Worm (Caenorhabditis elegans): Measurements from ENCODE around the gene acr-24.
A peak's percentile ranks its signal among the peaks of the same experiment; 100 is the strongest.
"Not testable (repeated sequence)": the region's sequence is repeated elsewhere in the genome, so short reads cannot be mapped to it uniquely, and the experiment has no call there.

The acr-24 gene

ce11 chrIV:15476369-15476768, 21.0 kb upstream of the acr-24 start:
- TF ChIP-seq mab-9 (GFP tag; IDR thresholded peaks at IDR 0.05) (no peak), isw-1 (GFP tag; IDR thresholded peaks at IDR 0.05) (no peak), elt-2 (tag; optimal IDR thresholded peaks at IDR 0.05) (no peak), grh-1 (GFP tag; IDR thresholded peaks at IDR 0.05) (0 out of 2 replicates have a peak, but pooled peaks have one; percentile 12), ces-1 (GFP tag; optimal IDR thresholded peaks at IDR 0.05) (no peak), mef-2 (tag; optimal IDR thresholded peaks at IDR 0.05) (no peak), nhr-85 (tag) (peak; percentile 56), mep-1 (tag; optimal IDR thresholded peaks at IDR 0.05) (peak; percentile 28), efl-1 (optimal IDR thresholded peaks at IDR 0.05) (peak; percentile 21 to 26), efl-1 (GFP tag; optimal IDR thresholded peaks at IDR 0.05 in 1 of 2) (peak in 1 of 2 experiments; percentile 95), nhr-77 (tag; optimal IDR thresholded peaks at IDR 0.05) (peak; percentile 23), nhr-19 (GFP tag; conservative IDR thresholded peaks at IDR 0.05) (peak; percentile 48; the same call in 1 of the 2 replicates), lin-13 (GFP tag; optimal IDR thresholded peaks at IDR 0.05) (no peak), Y116A8C.19 (tag; optimal IDR thresholded peaks at IDR 0.05; ENCODE audit: borderline replicate concordance) (no peak), nhr-90 (tag; optimal IDR thresholded peaks at IDR 0.05; ENCODE audit: poor library complexity) (peak; percentile 60), nhr-47 (tag; optimal IDR thresholded peaks at IDR 0.05) (peak; percentile 52), rnt-1 (tag; optimal IDR thresholded peaks at IDR 0.05) (no peak), swsn-7 (tag; optimal IDR thresholded peaks at IDR 0.05) (peak; percentile 23)

ce11 chrIV:15521342-15521741, 24.0 kb downstream of the acr-24 start, which contains the start of gene Y73F8A.32:
Gene Y73F8A.32 (minus strand): TSS chrIV:15521442.
- not testable (repeated sequence) for TF ChIP-seq lin-39, pax-3, irx-1 (tag; optimal IDR thresholded peaks at IDR 0.05)

- TF ChIP-seq efl-3 (GFP tag; optimal IDR thresholded peaks at IDR 0.05) (no peak), ztf-11 (tag; optimal IDR thresholded peaks at IDR 0.05) (no peak), blmp-1 (tag; optimal IDR thresholded peaks at IDR 0.05) (no peak), C34B4.2 (tag; optimal IDR thresholded peaks at IDR 0.05) (no peak), ceh-88 (GFP tag; IDR thresholded peaks at IDR 0.05) (no peak), unc-98 (GFP tag; IDR thresholded peaks at IDR 0.05) (no peak), isw-1 (GFP tag; IDR thresholded peaks at IDR 0.05) (no peak), nhr-71 (tag; optimal IDR thresholded peaks at IDR 0.05) (no peak), nhr-11 (tag; optimal IDR thresholded peaks at IDR 0.05) (no peak), skn-1 (tag; optimal IDR thresholded peaks at IDR 0.05) (no peak), lin-13 (GFP tag; optimal IDR thresholded peaks at IDR 0.05) (no peak), aly-2 (tag; optimal IDR thresholded peaks at IDR 0.05) (no peak), nhr-47 (tag; optimal IDR thresholded peaks at IDR 0.05) (no peak), Y116A8C.19 (tag; optimal IDR thresholded peaks at IDR 0.05; ENCODE audit: borderline replicate concordance) (no peak), ama-1 (optimal IDR thresholded peaks at IDR 0.05) (no peak)
Observed at ce11 chrIV:15523700-15524099, 26.3 kb downstream of the acr-24 start.

- TF ChIP-seq unc-130 (tag; optimal IDR thresholded peaks at IDR 0.05) (no peak), nhr-84 (tag; optimal IDR thresholded peaks at IDR 0.05) (no peak)
Observed at ce11 chrIV:15524923-15525322, 27.6 kb downstream of the acr-24 start.

ce11 chrIV:15525733-15526132, 28.4 kb downstream of the acr-24 start:
- TF ChIP-seq nhr-85 (tag) (peak; percentile 33), unc-130 (tag; optimal IDR thresholded peaks at IDR 0.05) (no peak)

ce11 chrIV:15526477-15526876, 29.1 kb downstream of the acr-24 start:
- TF ChIP-seq nhr-84 (tag; optimal IDR thresholded peaks at IDR 0.05) (no peak), unc-130 (tag; optimal IDR thresholded peaks at IDR 0.05) (peak; percentile 4), blmp-1 (tag; optimal IDR thresholded peaks at IDR 0.05) (peak; percentile 16), nhr-71 (tag; optimal IDR thresholded peaks at IDR 0.05) (peak; percentile 80), swsn-7 (tag; optimal IDR thresholded peaks at IDR 0.05) (peak; percentile 59), egl-27 (tag; optimal IDR thresholded peaks at IDR 0.05) (no peak), nhr-90 (tag; optimal IDR thresholded peaks at IDR 0.05; ENCODE audit: poor library complexity) (peak; percentile 88), Y116A8C.19 (tag; optimal IDR thresholded peaks at IDR 0.05; ENCODE audit: borderline replicate concordance) (peak; percentile 1), ceh-90 (tag; optimal IDR thresholded peaks at IDR 0.05) (peak; percentile 89), nhr-20 (tag; optimal IDR thresholded peaks at IDR 0.05) (peak; percentile 70), nhr-28 (tag; optimal IDR thresholded peaks at IDR 0.05) (no peak), tbx-2 (tag; optimal IDR thresholded peaks at IDR 0.05) (peak; percentile 80), dpl-1 (GFP tag; optimal IDR thresholded peaks at IDR 0.05) (peak; percentile 86 to 93 (median 90)), hlh-17 (GFP tag; optimal IDR thresholded peaks at IDR 0.05; ENCODE audit: borderline replicate concordance) (no peak), aly-2 (tag; optimal IDR thresholded peaks at IDR 0.05) (no peak), nhr-85 (tag) (peak; percentile 94), dsc-1 (tag; optimal IDR thresholded peaks at IDR 0.05) (peak; percentile 75), xbp-1 (tag; optimal IDR thresholded peaks at IDR 0.05) (peak; percentile 65), mef-2 (tag; optimal IDR thresholded peaks at IDR 0.05) (no peak)

All from whole organism, L1 larva.